Worm (Caenorhabditis elegans) whole organism, late embryonic: ENCODE measurements around the gene T02H6.7.

ENCODE experiments used
- ceh-19 ChIP-seq: fragments of 200-800 bp; sonication (Bioruptor generic); optimal IDR thresholded peaks from 2 replicates; lab custom pipeline; 2018; ENCODE audit warnings: mild to moderate bottlenecking, missing genetic modification characterization, missing compliant biosample characterization
- madf-2 ChIP-seq: sonication (generic microtip); optimal IDR thresholded peaks from 2 replicates; lab custom pipeline; 2017; ENCODE audit warnings: missing genetic modification characterization, missing compliant biosample characterization

- TF ChIP-seq madf-2 (tag; lab: Kevin White, UChicago) (no peak), ceh-19 (GFP tag; lab: Kevin White, UChicago) (no peak)
Measured at ce11 chrII:683467-683866, 1.0 kb downstream of the T02H6.7 start, which contains the start of gene T02H6.6.
